Fruit fly (Drosophila melanogaster) whole organism, prepupa: ENCODE data around the gene Lkr.

Experiments used
- Blimp-1 ChIP-seq: fragments of 200-800 bp; sonication (Bioruptor generic); optimal IDR thresholded peaks from 3 replicates; lab custom pipeline; 2017; ENCODE audit warnings: missing biosample characterization, missing genetic modification characterization, mild to moderate bottlenecking, moderate library complexity, missing genetic modification reagents
- CG10631 ChIP-seq: fragments of 200-800 bp; sonication (Bioruptor generic); optimal IDR thresholded peaks from 2 replicates; lab custom pipeline; 2016; ENCODE audit warnings: missing biosample characterization, missing genetic modification characterization
- CG11294 ChIP-seq: fragments of 200-800 bp; sonication (Bioruptor generic); IDR thresholded peaks from 2 replicates; pipeline ENCODE4 v1.3.6; 2022; ENCODE audit warnings: missing biosample characterization, missing genetic modification characterization
- CG11762 ChIP-seq: fragments of 200-800 bp; sonication (Bioruptor generic); optimal IDR thresholded peaks from 3 replicates; lab custom pipeline; 2016; ENCODE audit warnings: missing biosample characterization, missing genetic modification characterization; ENCODE audit not compliant: insufficient read depth
- CG11902 ChIP-seq: fragments of 200-800 bp; sonication (Bioruptor generic); optimal IDR thresholded peaks from 3 replicates; lab custom pipeline; 2016; ENCODE audit warnings: missing biosample characterization, missing genetic modification characterization
- CG15336 ChIP-seq: fragments of 200-800 bp; sonication (Bioruptor generic); IDR thresholded peaks from 2 replicates; pipeline ENCODE4 v1.3.6; 2022; ENCODE audit warnings: missing biosample characterization, missing genetic modification characterization
- CG1621 ChIP-seq: fragments of 200-800 bp; sonication (Bioruptor generic); optimal IDR thresholded peaks from 3 replicates; lab custom pipeline; 2018; ENCODE audit warnings: missing biosample characterization, mild to moderate bottlenecking, missing genetic modification characterization
- CG16779 ChIP-seq: fragments of 200-800 bp; sonication (Bioruptor generic); optimal IDR thresholded peaks from 3 replicates; lab custom pipeline; 2017; ENCODE audit warnings: missing biosample characterization, mild to moderate bottlenecking, missing genetic modification characterization
- CG31627 ChIP-seq: fragments of 200-800 bp; sonication (Bioruptor generic); optimal IDR thresholded peaks from 3 replicates; lab custom pipeline; 2016; ENCODE audit warnings: missing biosample characterization, missing genetic modification characterization
- CG32006 ChIP-seq: fragments of 200-800 bp; sonication (Bioruptor generic); optimal IDR thresholded peaks from 3 replicates; lab custom pipeline; 2017; ENCODE audit warnings: missing biosample characterization, mild to moderate bottlenecking, missing genetic modification characterization
- CG34406 ChIP-seq: fragments of 200-800 bp; sonication (Bioruptor generic); optimal IDR thresholded peaks from 3 replicates; lab custom pipeline; 2016; ENCODE audit warnings: missing biosample characterization, missing genetic modification characterization
- CG6163 ChIP-seq: fragments of 200-800 bp; sonication (Bioruptor generic); IDR thresholded peaks from 3 replicates; pipeline ENCODE4 v1.3.6; 2022; ENCODE audit warnings: missing biosample characterization, missing genetic modification characterization
- CG6276 ChIP-seq: fragments of 200-800 bp; sonication (Bioruptor generic); optimal IDR thresholded peaks from 2 replicates; lab custom pipeline; 2017; ENCODE audit warnings: missing biosample characterization, mild to moderate bottlenecking, missing genetic modification characterization
- CG6808 ChIP-seq: fragments of 200-800 bp; sonication (Bioruptor generic); optimal IDR thresholded peaks from 3 replicates; lab custom pipeline; 2017; ENCODE audit warnings: missing biosample characterization, missing genetic modification characterization, mild to moderate bottlenecking, moderate library complexity, missing genetic modification reagents
- CG8119 ChIP-seq: fragments of 200-800 bp; sonication (Bioruptor generic); IDR thresholded peaks from 3 replicates; pipeline ENCODE4 v1.3.6; 2022; ENCODE audit warnings: missing biosample characterization, missing genetic modification characterization
- Eip78C ChIP-seq: fragments of 200-800 bp; sonication (Bioruptor generic); peaks from one replicate; lab custom pipeline; 2016; ENCODE audit warnings: missing biosample characterization, missing genetic modification characterization
- Eip93F ChIP-seq: fragments of 200-800 bp; sonication (Bioruptor generic); optimal IDR thresholded peaks from 2 replicates; lab custom pipeline; 2016; ENCODE audit warnings: missing biosample characterization, mild to moderate bottlenecking, missing genetic modification characterization
- Ets96B ChIP-seq: fragments of 200-800 bp; optimal IDR thresholded peaks from 2 replicates; lab custom pipeline; 2019; ENCODE audit warnings: missing biosample characterization, mild to moderate bottlenecking, missing genetic modification characterization, moderate library complexity
- Hr38 ChIP-seq: sonication (Bioruptor generic); optimal IDR thresholded peaks from 2 replicates; lab custom pipeline; 2016; ENCODE audit warnings: missing biosample characterization, missing genetic modification characterization
- Hr39 ChIP-seq: fragments of 200-800 bp; sonication (Bioruptor generic); optimal IDR thresholded peaks from 2 replicates; lab custom pipeline; 2016; ENCODE audit warnings: missing biosample characterization, missing genetic modification characterization
- Hr4 ChIP-seq: fragments of 200-800 bp; sonication (Bioruptor generic); optimal IDR thresholded peaks from 3 replicates; lab custom pipeline; 2016; ENCODE audit warnings: missing biosample characterization, missing genetic modification characterization
- Lpt ChIP-seq: fragments of 200-800 bp; sonication (Bioruptor generic); optimal IDR thresholded peaks from 3 replicates; lab custom pipeline; 2016; ENCODE audit warnings: missing biosample characterization, missing genetic modification characterization
- Met ChIP-seq: fragments of 200-800 bp; sonication (Bioruptor generic); optimal IDR thresholded peaks from 3 replicates; lab custom pipeline; 2016; ENCODE audit warnings: missing biosample characterization, missing genetic modification characterization
- Smox ChIP-seq: fragments of 200-800 bp; sonication (Bioruptor generic); optimal IDR thresholded peaks from 3 replicates; lab custom pipeline; 2016; ENCODE audit warnings: missing biosample characterization, missing genetic modification characterization
- Sox102F ChIP-seq: fragments of 200-800 bp; sonication (Bioruptor generic); optimal IDR thresholded peaks from 2 replicates; lab custom pipeline; 2016; ENCODE audit warnings: missing biosample characterization, mild to moderate bottlenecking, missing genetic modification characterization
- Sox14 ChIP-seq: fragments of 200-800 bp; sonication (Bioruptor generic); optimal IDR thresholded peaks from 3 replicates; lab custom pipeline; 2016; ENCODE audit warnings: missing biosample characterization, missing genetic modification characterization
- achi ChIP-seq: fragments of 200-800 bp; sonication (Bioruptor generic); optimal IDR thresholded peaks from 3 replicates; lab custom pipeline; 2016; ENCODE audit warnings: missing biosample characterization, missing genetic modification characterization
- acj6 ChIP-seq: fragments of 200-800 bp; sonication (Bioruptor generic); optimal IDR thresholded peaks from 3 replicates; lab custom pipeline; 2016; ENCODE audit warnings: missing biosample characterization, missing genetic modification characterization
- dac ChIP-seq: fragments of 200-800 bp; sonication (Bioruptor generic); optimal IDR thresholded peaks from 2 replicates; lab custom pipeline; 2017; ENCODE audit warnings: missing biosample characterization, mild to moderate bottlenecking, missing genetic modification characterization
- eg ChIP-seq: fragments of 200-800 bp; sonication (Bioruptor generic); IDR thresholded peaks from 3 replicates; pipeline ENCODE4 v1.3.6; 2022; ENCODE audit warnings: missing biosample characterization, missing genetic modification characterization
- esn ChIP-seq: fragments of 200-800 bp; sonication (Bioruptor generic); optimal IDR thresholded peaks from 2 replicates; lab custom pipeline; 2016; ENCODE audit warnings: missing biosample characterization, mild to moderate bottlenecking, missing genetic modification characterization, moderate library complexity
- fd59A ChIP-seq: fragments of 200-800 bp; sonication (Bioruptor generic); optimal IDR thresholded peaks from 2 replicates; lab custom pipeline; 2017; ENCODE audit warnings: missing biosample characterization, mild to moderate bottlenecking, missing genetic modification characterization, missing genetic modification reagents
- fd85E ChIP-seq: fragments of 200-800 bp; sonication (Bioruptor generic); optimal IDR thresholded peaks from 3 replicates; lab custom pipeline; 2016; ENCODE audit warnings: missing biosample characterization, missing genetic modification characterization
- lz ChIP-seq: fragments of 200-800 bp; sonication (Bioruptor generic); optimal IDR thresholded peaks from 3 replicates; lab custom pipeline; 2016; ENCODE audit warnings: missing biosample characterization, missing genetic modification characterization
- salr ChIP-seq, 2 experiments: fragments of 200-800 bp; sonication (Bioruptor generic); optimal IDR thresholded peaks; 3 replicates each; lab custom pipeline; 2016 to 2018; ENCODE audit warnings: missing biosample characterization in 2 of 2, missing genetic modification characterization in 2 of 2, mild to moderate bottlenecking in 1 of 2
- spab ChIP-seq: fragments of 200-800 bp; sonication (Bioruptor generic); optimal IDR thresholded peaks from 2 replicates; lab custom pipeline; 2017; ENCODE audit warnings: missing biosample characterization, mild to moderate bottlenecking, missing genetic modification characterization, missing genetic modification reagents
- svp ChIP-seq: fragments of 200-800 bp; sonication (Bioruptor generic); peaks from one replicate; lab custom pipeline; 2016; ENCODE audit warnings: missing biosample characterization, missing genetic modification characterization
- topi ChIP-seq: fragments of 200-800 bp; sonication (Bioruptor generic); optimal IDR thresholded peaks from 3 replicates; lab custom pipeline; 2016; ENCODE audit warnings: missing biosample characterization, missing genetic modification characterization
- vri ChIP-seq: fragments of 200-800 bp; sonication (Bioruptor generic); optimal IDR thresholded peaks from 3 replicates; lab custom pipeline; 2016; ENCODE audit warnings: missing biosample characterization, mild to moderate bottlenecking, missing genetic modification characterization

The Lkr gene

DNA sequence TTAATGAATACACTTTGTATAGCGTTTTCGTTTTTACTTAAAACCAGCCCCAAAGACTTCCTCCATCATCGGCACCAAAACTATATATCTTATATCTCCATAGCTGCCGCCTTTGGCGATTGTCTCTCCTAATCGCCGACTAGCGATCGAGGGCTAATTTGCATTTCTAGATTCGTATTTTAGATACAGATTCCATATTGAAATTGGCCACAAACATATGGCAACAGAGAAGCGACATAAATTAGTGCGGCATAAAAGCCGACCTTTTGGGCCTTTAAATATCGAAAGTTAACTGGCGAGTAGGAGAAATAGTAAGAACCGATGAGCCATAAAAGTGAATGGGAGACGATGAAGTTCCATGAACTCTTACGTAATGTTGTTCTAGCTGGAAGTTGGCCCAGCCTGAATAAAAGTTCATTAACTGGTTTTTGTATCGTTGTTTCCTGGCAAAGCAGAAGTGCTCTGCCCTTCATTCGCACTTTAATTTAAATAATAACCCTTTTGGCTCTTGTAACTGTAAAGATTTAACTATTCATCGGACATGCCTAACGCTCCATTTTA, 19.5 kb upstream of the Lkr start:
- TF ChIP-seq eg (GFP tag; lab: Robert Waterston, UW) (no peak), Lpt (GFP tag; lab: Kevin White, UChicago) (no peak), Eip93F (GFP tag; lab: Kevin White, UChicago) (no peak), fd59A (GFP tag; lab: Kevin White, UChicago) (no peak), CG11762 (GFP tag; lab: Kevin White, UChicago) (no peak), salr (GFP tag; optimal IDR thresholded peaks at IDR 0.05; lab: Kevin White, UChicago) (no peak), Sox14 (no peak), Eip78C (GFP tag; lab: Kevin White, UChicago) (no peak)
- TF ChIP-seq, all 60 proteins: peak for 0

DNA sequence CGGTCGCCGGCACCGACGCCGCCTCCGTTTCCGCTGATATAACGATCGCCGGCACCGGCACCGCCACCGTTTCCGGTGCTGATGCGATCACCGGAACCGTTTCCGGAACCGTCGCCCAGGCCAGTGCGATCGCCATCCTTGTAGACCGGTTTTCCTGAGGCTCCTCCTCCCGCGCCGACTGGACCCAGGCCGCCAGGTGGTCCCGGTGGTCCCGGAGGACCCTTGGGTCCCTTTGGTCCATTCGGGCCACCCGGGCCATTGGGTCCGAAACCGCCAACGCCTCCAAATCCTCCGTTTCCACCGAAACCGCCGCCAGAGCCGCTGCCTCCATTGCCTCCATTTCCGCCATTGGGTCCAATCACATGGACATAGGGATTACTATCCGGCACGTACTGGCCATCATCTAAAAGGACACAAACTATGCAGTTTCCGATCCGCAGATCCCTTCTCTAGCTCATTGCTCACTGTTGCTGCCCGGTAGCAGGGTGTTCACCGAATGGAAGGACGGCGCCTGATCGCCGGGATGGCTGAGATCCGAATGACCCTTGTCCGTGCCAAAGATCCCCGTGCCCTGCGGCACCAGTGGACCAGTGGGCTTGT, 13.7 kb upstream of the Lkr start:
- no peak for TF ChIP-seq CG34406 (GFP tag; lab: Kevin White, UChicago)
- no peak for TF ChIP-seq CG8119 (GFP tag; lab: Robert Waterston, UW)
- no peak for TF ChIP-seq CG16779 (tag; lab: Kevin White, UChicago)
- TF ChIP-seq Met = no peak
- no peak for TF ChIP-seq Sox102F (GFP tag; lab: Kevin White, UChicago)
- no peak for TF ChIP-seq CG6808 (GFP tag; lab: Kevin White, UChicago)
- no peak for TF ChIP-seq CG6276 (GFP tag; lab: Kevin White, UChicago)
- no peak for TF ChIP-seq fd59A (GFP tag; lab: Kevin White, UChicago)
- no peak for TF ChIP-seq topi (GFP tag; lab: Kevin White, UChicago)
- TF ChIP-seq CG11294 (GFP tag; lab: Robert Waterston, UW) = no peak
- TF ChIP-seq achi (GFP tag; lab: Kevin White, UChicago) = no peak
- no peak for TF ChIP-seq lz (GFP tag; lab: Kevin White, UChicago)
- no peak for TF ChIP-seq Hr38 (GFP tag; lab: Kevin White, UChicago)
- no peak for TF ChIP-seq Sox14

DNA sequence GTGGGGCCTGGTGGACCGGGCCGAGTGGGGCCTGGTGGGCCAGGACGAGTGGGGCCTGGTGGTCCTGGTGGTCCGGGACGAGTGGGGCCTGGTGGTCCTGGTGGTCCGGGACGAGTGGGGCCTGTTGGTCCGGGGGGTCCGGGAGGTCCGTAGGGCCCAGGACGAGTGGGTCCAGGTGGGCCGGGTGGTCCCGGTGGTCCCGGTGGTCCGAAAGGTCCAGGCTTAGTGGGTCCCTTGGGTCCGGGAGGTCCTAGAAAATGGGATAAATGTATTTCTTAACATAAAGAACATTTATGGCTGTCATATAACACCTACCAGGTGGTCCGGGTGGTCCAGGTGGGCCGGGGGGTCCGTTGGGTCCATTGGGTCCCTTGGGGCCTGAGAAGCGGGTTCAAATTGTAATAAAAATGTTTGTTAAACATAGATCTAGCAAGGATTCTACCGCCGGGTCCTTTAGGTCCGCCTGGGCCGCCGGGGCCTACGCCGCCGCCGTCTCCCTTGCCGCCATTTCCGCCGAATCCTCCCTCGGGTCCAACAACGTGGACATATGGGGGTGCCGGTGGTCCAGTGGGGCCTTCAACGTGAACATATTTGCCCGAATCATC, 11.6 kb upstream of the Lkr start:
- TF ChIP-seq CG6163 (GFP tag; lab: Robert Waterston, UW) (no peak), topi (GFP tag; lab: Kevin White, UChicago) (no peak), fd85E (no peak), CG11902 (no peak), dac (GFP tag; lab: Kevin White, UChicago) (no peak), Blimp-1 (GFP tag; lab: Kevin White, UChicago) (no peak), Lpt (GFP tag; lab: Kevin White, UChicago) (no peak), CG6276 (GFP tag; lab: Kevin White, UChicago) (no peak), spab (GFP tag; lab: Kevin White, UChicago) (no peak)

DNA sequence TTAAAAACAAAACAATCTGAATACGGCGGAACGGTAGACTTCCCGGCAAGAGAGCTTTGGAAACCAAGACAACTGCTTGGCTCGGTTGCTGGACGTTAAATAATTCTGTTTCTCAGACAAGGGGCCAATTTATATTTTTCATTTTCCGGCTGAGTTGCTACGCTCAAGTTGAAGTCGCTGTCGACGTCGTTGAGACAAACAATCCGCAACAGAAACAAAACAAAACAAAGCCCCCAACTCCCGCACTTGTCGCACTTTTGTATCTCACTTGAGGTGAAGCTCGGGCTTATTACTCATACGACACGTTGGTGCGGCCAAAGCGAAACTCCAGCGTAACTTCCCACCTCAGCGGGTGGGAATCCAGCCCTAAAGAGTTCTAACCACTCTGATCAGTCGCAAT, 6.5 kb upstream of the Lkr start, which contains the start of gene CG13285:
CG13285 (minus strand) TSS at position 101 of the 400 bp plus-strand sequence.
- no peak for TF ChIP-seq acj6 (GFP tag; lab: Kevin White, UChicago)
- TF ChIP-seq Ets96B (tag; lab: Kevin White, UChicago) = no peak
- no peak for TF ChIP-seq Sox14
- TF ChIP-seq esn = no peak

DNA sequence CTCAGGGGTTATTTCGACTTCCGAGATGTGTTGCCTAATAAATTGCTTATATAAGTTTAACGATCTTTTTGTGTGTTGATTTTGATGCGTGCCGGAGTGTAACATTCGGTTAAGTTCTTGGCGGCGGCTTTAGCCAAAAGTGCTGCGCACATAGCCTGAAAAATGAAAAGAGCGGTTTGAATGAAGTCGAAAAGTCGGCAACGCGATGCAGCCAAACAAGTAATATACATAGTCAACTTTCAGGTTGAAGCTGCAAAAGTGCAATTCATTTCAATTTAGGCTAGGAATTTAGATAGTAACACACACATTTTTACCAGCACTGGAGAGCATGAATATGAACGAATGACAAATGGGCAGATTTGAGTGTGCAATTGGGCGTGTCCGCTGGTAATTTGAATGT, 5.1 kb upstream of the Lkr start:
- TF ChIP-seq Eip93F (GFP tag; lab: Kevin White, UChicago) (no peak), CG32006 (GFP tag; lab: Kevin White, UChicago) (no peak), Smox (GFP tag; lab: Kevin White, UChicago) (no peak), CG15336 (GFP tag; lab: Robert Waterston, UW) (no peak), Sox14 (no peak), fd59A (GFP tag; lab: Kevin White, UChicago) (no peak), Hr39 (GFP tag; lab: Kevin White, UChicago) (no peak), vri (GFP tag; lab: Kevin White, UChicago) (no peak), CG11762 (GFP tag; lab: Kevin White, UChicago) (no peak), CG31627 (GFP tag; lab: Kevin White, UChicago) (no peak), CG1621 (tag; lab: Kevin White, UChicago) (no peak), svp (no peak), CG11902 (no peak), Hr4 (GFP tag; lab: Kevin White, UChicago) (no peak), CG10631 (GFP tag; lab: Kevin White, UChicago) (no peak), dac (GFP tag; lab: Kevin White, UChicago) (no peak), esn (no peak)
